Fruit fly (Drosophila melanogaster) S2 (cell line): ENCODE results near the gene CG43095.
A peak's percentile ranks its signal among the peaks of the same experiment; 100 is the strongest.

Source experiments
- CG8478 ChIP-seq: fragments of >200 bp; optimal IDR thresholded peaks from 2 replicates; lab custom pipeline; 2018
- CTCF ChIP-seq, 2 experiments: fragments of >200 bp; optimal IDR thresholded peaks; 2 replicates each; lab custom pipeline; 2018

- TF ChIP-seq CG8478 (lab: Kevin White, UChicago) (no peak), CTCF (optimal IDR thresholded peaks at IDR 0.05; lab: Kevin White, UChicago) (peak in 1 of 2 experiments; percentile 14)
Measured at dm6 chr3R:22750534-22750947, 21.0 kb downstream of the CG43095 start, which contains the start of the genes rumi, CG7029 and Usp12-46.
